Worm (Caenorhabditis elegans) whole organism, L1 larva: ENCODE data around the gene nhr-87.
A peak's percentile ranks its signal among the peaks of the same experiment; 100 is the strongest.

Experiments used
- C04F5.9 ChIP-seq: sonication (generic microtip); optimal IDR thresholded peaks from 2 replicates; lab custom pipeline; 2016; ENCODE audit warnings: missing genetic modification characterization, missing compliant biosample characterization
- C16A3.4 ChIP-seq: fragments of 150-350 bp; optimal IDR thresholded peaks from 2 replicates; lab custom pipeline; 2014; ENCODE audit warnings: missing biosample characterization, missing genetic modification characterization
- C34B4.2 ChIP-seq: sonication (generic microtip); optimal IDR thresholded peaks from 2 replicates; lab custom pipeline; 2017; ENCODE audit warnings: mild to moderate bottlenecking, missing genetic modification characterization, missing compliant biosample characterization
- aly-2 ChIP-seq: fragments of 150-350 bp; optimal IDR thresholded peaks from 2 replicates; lab custom pipeline; 2014; ENCODE audit warnings: missing biosample characterization, missing genetic modification characterization
- blmp-1 ChIP-seq: fragments of 150-350 bp; optimal IDR thresholded peaks from 2 replicates; lab custom pipeline; 2014; ENCODE audit warnings: missing biosample characterization, missing genetic modification characterization
- ceh-63 ChIP-seq: fragments of 200-800 bp; sonication (Bioruptor generic); optimal IDR thresholded peaks from 2 replicates; lab custom pipeline; 2018; ENCODE audit warnings: mild to moderate bottlenecking, missing genetic modification characterization, missing compliant biosample characterization
- ceh-8 ChIP-seq: fragments of 200-800 bp; sonication (Bioruptor generic); optimal IDR thresholded peaks from 2 replicates; lab custom pipeline; 2018; ENCODE audit warnings: mild to moderate bottlenecking, missing genetic modification characterization, moderate library complexity, missing compliant biosample characterization
- ceh-82 ChIP-seq, 3 experiments: fragments of 150-350 bp in 1 of 3; sonication (generic microtip) in 2 of 3; optimal IDR thresholded peaks; 2 replicates each; lab custom pipeline; 2014 to 2017; ENCODE audit warnings: missing biosample characterization in 3 of 3, missing genetic modification characterization in 3 of 3
- ceh-90 ChIP-seq: sonication (generic microtip); optimal IDR thresholded peaks from 2 replicates; lab custom pipeline; 2016; ENCODE audit warnings: missing genetic modification characterization, missing compliant biosample characterization
- dpl-1 ChIP-seq, 3 experiments: fragments of 150-350 bp in 2 of 3; sonication (generic microtip) in 1 of 3; optimal IDR thresholded peaks; 2 replicates each; lab custom pipeline; 2014 to 2017; ENCODE audit warnings: missing biosample characterization in 3 of 3, missing genetic modification characterization in 3 of 3, missing genetic modification reagents in 3 of 3
- dsc-1 ChIP-seq: sonication (generic microtip); optimal IDR thresholded peaks from 2 replicates; lab custom pipeline; 2016; ENCODE audit warnings: mild to moderate bottlenecking, missing genetic modification characterization, missing compliant biosample characterization
- efl-1 ChIP-seq, 4 experiments: fragments of 150-350 bp; optimal IDR thresholded peaks in 3 of 4; peaks in 1 of 4; 1 replicate in 1 of 4; 2 replicates in 3 of 4; lab custom pipeline; 2014; ENCODE audit warnings: missing biosample characterization in 2 of 4, missing genetic modification characterization in 2 of 4, missing genetic modification reagents in 2 of 4
- efl-3 ChIP-seq: fragments of 200-800 bp; sonication (Bioruptor generic); optimal IDR thresholded peaks from 2 replicates; lab custom pipeline; 2018; ENCODE audit warnings: mild to moderate bottlenecking, missing genetic modification characterization, missing compliant biosample characterization
- elt-3 ChIP-seq, 6 experiments: fragments of 150-350 bp in 1 of 6; sonication (generic microtip); optimal IDR thresholded peaks; 2 replicates each; lab custom pipeline; 2017 to 2018; ENCODE audit warnings: missing biosample characterization in 6 of 6, missing genetic modification characterization in 6 of 6, inconsistent platforms in 1 of 6
- fkh-8 ChIP-seq: sonication (generic microtip); optimal IDR thresholded peaks from 2 replicates; lab custom pipeline; 2016; ENCODE audit warnings: mild to moderate bottlenecking, missing genetic modification characterization, missing compliant biosample characterization
- fos-1 ChIP-seq: fragments of 150-350 bp; optimal IDR thresholded peaks from 2 replicates; lab custom pipeline; 2014; ENCODE audit warnings: missing biosample characterization, missing genetic modification characterization
- irx-1 ChIP-seq: sonication (generic microtip); optimal IDR thresholded peaks from 2 replicates; lab custom pipeline; 2016; ENCODE audit warnings: missing genetic modification characterization, missing compliant biosample characterization
- jun-1 ChIP-seq: fragments of 150-350 bp; optimal IDR thresholded peaks from 2 replicates; lab custom pipeline; 2014; ENCODE audit warnings: missing biosample characterization, missing genetic modification reagents, missing genetic modification characterization
- lin-39 ChIP-seq: fragments of 150-350 bp; optimal IDR thresholded peaks from 2 replicates; lab custom pipeline; 2014; ENCODE audit warnings: missing biosample characterization, missing genetic modification reagents, missing genetic modification characterization
- lir-3 ChIP-seq: sonication (generic microtip); optimal IDR thresholded peaks from 2 replicates; lab custom pipeline; 2016; ENCODE audit warnings: mild to moderate bottlenecking, missing genetic modification characterization, moderate library complexity, missing compliant biosample characterization; ENCODE audit not compliant: poor library complexity
- lsy-2 ChIP-seq, 2 experiments: fragments of 150-350 bp; optimal IDR thresholded peaks; 2 replicates each; lab custom pipeline; 2014; ENCODE audit warnings: missing biosample characterization in 2 of 2, missing genetic modification characterization in 2 of 2
- mab-9 ChIP-seq: fragments of 200-800 bp; sonication (Bioruptor generic); IDR thresholded peaks from 2 replicates; pipeline ENCODE4 v1.3.6; 2022; ENCODE audit warnings: missing genetic modification reagents, missing genetic modification characterization, missing compliant biosample characterization
- mdl-1 ChIP-seq, 2 experiments: fragments of 150-350 bp; optimal IDR thresholded peaks; 2 replicates each; lab custom pipeline; 2014 to 2017; ENCODE audit warnings: missing biosample characterization in 2 of 2, missing genetic modification characterization in 2 of 2, inconsistent platforms in 1 of 2
- nhr-11 ChIP-seq: fragments of 150-350 bp; optimal IDR thresholded peaks from 2 replicates; lab custom pipeline; 2014; ENCODE audit warnings: missing biosample characterization, missing genetic modification characterization
- nhr-12 ChIP-seq: sonication (generic microtip); optimal IDR thresholded peaks from 2 replicates; lab custom pipeline; 2017; ENCODE audit warnings: missing biosample characterization, missing genetic modification characterization
- nhr-19 ChIP-seq: fragments of 200-800 bp; sonication (Bioruptor generic); conservative IDR thresholded peaks from 2 replicates; pipeline ENCODE4 v1.3.6; 2022; ENCODE audit warnings: missing genetic modification characterization, missing compliant biosample characterization
- nhr-237 ChIP-seq: fragments of 150-350 bp; optimal IDR thresholded peaks from 2 replicates; lab custom pipeline; 2014; ENCODE audit warnings: missing biosample characterization, missing genetic modification characterization
- nhr-47 ChIP-seq: sonication (generic microtip); optimal IDR thresholded peaks from 2 replicates; lab custom pipeline; 2016; ENCODE audit warnings: mild to moderate bottlenecking, missing genetic modification characterization, moderate library complexity, missing compliant biosample characterization
- nhr-71 ChIP-seq: sonication (generic microtip); optimal IDR thresholded peaks from 2 replicates; lab custom pipeline; 2016; ENCODE audit warnings: mild to moderate bottlenecking, missing genetic modification characterization, moderate library complexity, missing compliant biosample characterization
- nhr-76 ChIP-seq: sonication (generic microtip); optimal IDR thresholded peaks from 2 replicates; lab custom pipeline; 2017; ENCODE audit warnings: missing biosample characterization, missing genetic modification characterization
- nhr-77 ChIP-seq: fragments of 150-350 bp; optimal IDR thresholded peaks from 2 replicates; lab custom pipeline; 2014; ENCODE audit warnings: missing biosample characterization, missing genetic modification characterization
- nhr-85 ChIP-seq: sonication (generic microtip); peaks from one replicate; lab custom pipeline; 2016; ENCODE audit warnings: missing genetic modification characterization, inconsistent platforms, missing compliant biosample characterization
- nhr-90 ChIP-seq: sonication (generic microtip); optimal IDR thresholded peaks from 2 replicates; lab custom pipeline; 2016; ENCODE audit warnings: mild to moderate bottlenecking, missing genetic modification characterization, missing compliant biosample characterization; ENCODE audit not compliant: poor library complexity
- pag-3 ChIP-seq: sonication (generic microtip); optimal IDR thresholded peaks from 2 replicates; lab custom pipeline; 2017; ENCODE audit warnings: missing genetic modification characterization, mild to moderate bottlenecking, missing compliant biosample characterization, antibody characterized with exemption, borderline replicate concordance; ENCODE audit not compliant: insufficient read depth
- pax-3 ChIP-seq: fragments of 200-800 bp; sonication (Bioruptor generic); optimal IDR thresholded peaks from 2 replicates; lab custom pipeline; 2018; ENCODE audit warnings: mild to moderate bottlenecking, missing genetic modification characterization, moderate library complexity, missing compliant biosample characterization
- rnt-1 ChIP-seq: sonication (generic microtip); optimal IDR thresholded peaks from 2 replicates; lab custom pipeline; 2016; ENCODE audit warnings: mild to moderate bottlenecking, missing genetic modification characterization, moderate library complexity, missing compliant biosample characterization
- sox-4 ChIP-seq: sonication (generic microtip); optimal IDR thresholded peaks from 2 replicates; lab custom pipeline; 2016; ENCODE audit warnings: missing genetic modification characterization, missing compliant biosample characterization
- sup-37 ChIP-seq: fragments of 200-800 bp; sonication (Bioruptor generic); optimal IDR thresholded peaks from 2 replicates; lab custom pipeline; 2018; ENCODE audit warnings: mild to moderate bottlenecking, missing genetic modification characterization, missing compliant biosample characterization
- unc-130 ChIP-seq: fragments of 150-350 bp; optimal IDR thresholded peaks from 2 replicates; lab custom pipeline; 2017; ENCODE audit warnings: missing biosample characterization, missing genetic modification characterization, inconsistent platforms
- unc-30 ChIP-seq: sonication (generic microtip); optimal IDR thresholded peaks from 2 replicates; lab custom pipeline; 2017; ENCODE audit warnings: missing biosample characterization, missing genetic modification characterization
- unc-86 ChIP-seq: sonication (generic microtip); optimal IDR thresholded peaks from 2 replicates; lab custom pipeline; 2016; ENCODE audit warnings: missing genetic modification characterization, missing compliant biosample characterization
- unc-98 ChIP-seq: fragments of 200-800 bp; sonication (Bioruptor generic); IDR thresholded peaks from 2 replicates; pipeline ENCODE4 v1.3.6; 2022; ENCODE audit warnings: missing genetic modification characterization, missing compliant biosample characterization
- vab-15 ChIP-seq: sonication (generic microtip); optimal IDR thresholded peaks from 2 replicates; lab custom pipeline; 2017; ENCODE audit warnings: missing genotype, mild to moderate bottlenecking, missing genetic modification characterization, missing compliant biosample characterization
- zag-1 ChIP-seq: fragments of 150-350 bp; optimal IDR thresholded peaks from 2 replicates; lab custom pipeline; 2014; ENCODE audit warnings: missing biosample characterization, missing genetic modification characterization
- zip-4 ChIP-seq: fragments of 200-800 bp; sonication (Bioruptor generic); optimal IDR thresholded peaks from 2 replicates; lab custom pipeline; 2018; ENCODE audit warnings: mild to moderate bottlenecking, missing genetic modification characterization, moderate library complexity, missing compliant biosample characterization
- ztf-4 ChIP-seq: fragments of 150-350 bp; optimal IDR thresholded peaks from 2 replicates; lab custom pipeline; 2014; ENCODE audit warnings: missing biosample characterization, missing genetic modification characterization

Gene nhr-87

ce11 chrIV:1623712-1624111 is at the start of gene nhr-87 (continued):
- TF ChIP-seq nhr-47 (tag; lab: Kevin White, UChicago) (peak; percentile 58), lsy-2 (tag; optimal IDR thresholded peaks at IDR 0.05; lab: Kevin White, UChicago) (peak; percentile 63 to 66)
- TF ChIP-seq, all 84 proteins: peak for 30

- TF ChIP-seq blmp-1 (peak; percentile 60), aly-2 (tag; lab: Kevin White, UChicago) (no peak), unc-98 (GFP tag; lab: Robert Waterston, UW) (no peak), lir-3 (tag; lab: Kevin White, UChicago) (no peak), nhr-76 (tag; lab: Kevin White, UChicago) (no peak), mdl-1 (tag; optimal IDR thresholded peaks at IDR 0.05; lab: Kevin White, UChicago) (no peak), fos-1 (tag; lab: Kevin White, UChicago) (no peak)
- TF ChIP-seq, all 84 proteins: peak for 1
Measured at ce11 chrIV:1576731-1577130, 47.1 kb upstream of the nhr-87 start, which contains the start of gene Y41D4B.14. Gene Y41D4B.14 (plus strand): TSS chrIV:1577031.

ce11 chrIV:1595802-1596201 is 28.0 kb upstream of the nhr-87 start, which contains the start of gene npp-8:
Gene npp-8 (minus strand): TSS chrIV:1595824.
- TF ChIP-seq nhr-85 (tag; lab: Kevin White, UChicago), result peak; percentile 91
- peak; percentile 97 for TF ChIP-seq rnt-1 (tag; lab: Kevin White, UChicago)
- TF ChIP-seq ceh-8 (GFP tag; lab: Kevin White, UChicago), result peak; percentile 86
- TF ChIP-seq aly-2 (tag; lab: Kevin White, UChicago), result no peak
- TF ChIP-seq dsc-1 (tag; lab: Kevin White, UChicago), result peak; percentile 92
- peak; percentile 69 for TF ChIP-seq fos-1 (tag; lab: Kevin White, UChicago)
- TF ChIP-seq unc-130 (tag; lab: Kevin White, UChicago), result peak; percentile 84
- peak; percentile 54 for TF ChIP-seq sup-37 (GFP tag; lab: Kevin White, UChicago)
- TF ChIP-seq mab-9, result peak; percentile 77
- TF ChIP-seq irx-1 (tag; lab: Kevin White, UChicago), result peak; percentile 81
- peak; percentile 94 for TF ChIP-seq nhr-71 (tag; lab: Kevin White, UChicago)
- peak; percentile 64 for TF ChIP-seq pax-3
- peak; percentile 73 for TF ChIP-seq ztf-4 (tag; lab: Kevin White, UChicago)
- no peak for TF ChIP-seq nhr-90
- peak; percentile 51; the same call in 1 of the 2 replicates for TF ChIP-seq unc-98 (GFP tag; lab: Robert Waterston, UW)
- TF ChIP-seq dpl-1 (GFP tag; optimal IDR thresholded peaks at IDR 0.05; lab: Kevin White, UChicago), result peak; percentile 82 to 85 (median 83)
- TF ChIP-seq unc-86 (tag; lab: Kevin White, UChicago), result peak; percentile 84
- TF ChIP-seq C04F5.9 (tag; lab: Kevin White, UChicago), result peak; percentile 78
- peak; percentile 87 for TF ChIP-seq fkh-8 (tag; lab: Kevin White, UChicago)
- no peak for TF ChIP-seq nhr-237 (tag; lab: Kevin White, UChicago)
- TF ChIP-seq lsy-2 (tag; optimal IDR thresholded peaks at IDR 0.05; lab: Kevin White, UChicago), result peak; percentile 86 to 88
- peak; percentile 79 for TF ChIP-seq C16A3.4 (tag; lab: Kevin White, UChicago)
- peak; percentile 72 for TF ChIP-seq ceh-90 (tag; lab: Kevin White, UChicago)
- peak; percentile 85 to 89 for TF ChIP-seq efl-1 (optimal IDR thresholded peaks at IDR 0.05; lab: Kevin White, UChicago)
- peak; percentile 86 to 98 for TF ChIP-seq efl-1 (GFP tag; optimal IDR thresholded peaks at IDR 0.05 in 1 of 2; lab: Kevin White, UChicago)
- no peak for TF ChIP-seq unc-30 (tag; lab: Kevin White, UChicago)
- TF ChIP-seq C34B4.2, result no peak
- TF ChIP-seq vab-15 (tag; lab: Kevin White, UChicago), result peak; percentile 74
- TF ChIP-seq zip-4 (GFP tag; lab: Kevin White, UChicago), result no peak
- peak; percentile 59 for TF ChIP-seq nhr-77 (tag; lab: Kevin White, UChicago)
- peak; percentile 37 for TF ChIP-seq nhr-11 (tag; lab: Kevin White, UChicago)
- TF ChIP-seq pag-3 (tag; lab: Kevin White, UChicago), result no peak
- peak; percentile 52 for TF ChIP-seq blmp-1
- TF ChIP-seq lin-39 (tag; lab: Kevin White, UChicago), result peak; percentile 55
- peak; percentile 10 for TF ChIP-seq nhr-76 (tag; lab: Kevin White, UChicago)
- TF ChIP-seq efl-3 (GFP tag; lab: Kevin White, UChicago), result peak; percentile 73
- peak; percentile 81 to 94 (median 83) for TF ChIP-seq ceh-82 (tag; optimal IDR thresholded peaks at IDR 0.05; lab: Kevin White, UChicago)
- peak in 2 of 6 experiments; percentile 26 to 73 for TF ChIP-seq elt-3 (tag; optimal IDR thresholded peaks at IDR 0.05; lab: Kevin White, UChicago)
- TF ChIP-seq sox-4 (tag; lab: Kevin White, UChicago), result peak; percentile 75
- TF ChIP-seq jun-1 (tag; lab: Kevin White, UChicago), result peak; percentile 72
- TF ChIP-seq ceh-63, result no peak
- no peak for TF ChIP-seq zag-1 (tag; lab: Kevin White, UChicago)
- TF ChIP-seq nhr-12 (tag; lab: Kevin White, UChicago), result no peak
- peak; percentile 89 for TF ChIP-seq nhr-19 (GFP tag; lab: Robert Waterston, UW)
